Worm (Caenorhabditis elegans): ENCODE measurements around the gene ZK813.2.

ce11 chrX:3414660-3415144 is 28.9 kb upstream of the ZK813.2 start, which contains the start of gene dhs-27:
- TF ChIP-seq aha-1 (tag; optimal IDR thresholded peaks at IDR 0.05) (no peak), skn-1 (tag; optimal IDR thresholded peaks at IDR 0.05) (no peak), ama-1 (optimal IDR thresholded peaks at IDR 0.05) (no peak), ceh-82 (tag; optimal IDR thresholded peaks at IDR 0.05) (no peak), efl-1 (optimal IDR thresholded peaks at IDR 0.05) (no peak), efl-1 (GFP tag; optimal IDR thresholded peaks at IDR 0.05 in 1 of 2) (no peak), ceh-90 (tag; optimal IDR thresholded peaks at IDR 0.05) (no peak), zag-1 (tag; optimal IDR thresholded peaks at IDR 0.05) (no peak)

All from whole organism, L1 larva.